Fruit fly (Drosophila melanogaster) whole organism, wandering third instar larva: ENCODE measurements around the gene Ssdp.

Experiments
- Abd-B ChIP-seq: fragments of >200 bp; optimal IDR thresholded peaks from 2 replicates; lab custom pipeline; 2017; ENCODE audit warnings: missing biosample characterization, missing genetic modification characterization
- CG32264 ChIP-seq: fragments of 200-800 bp; sonication (Bioruptor generic); optimal IDR thresholded peaks from 2 replicates; lab custom pipeline; 2016; ENCODE audit warnings: missing biosample characterization, missing genetic modification characterization
- CG9705 ChIP-seq: fragments of 200-800 bp; sonication (Bioruptor generic); optimal IDR thresholded peaks from 2 replicates; lab custom pipeline; 2018; ENCODE audit warnings: missing biosample characterization, mild to moderate bottlenecking, missing genetic modification characterization
- CrebA ChIP-seq: fragments of 200-800 bp; sonication (Bioruptor generic); optimal IDR thresholded peaks from 2 replicates; lab custom pipeline; 2016; ENCODE audit warnings: missing biosample characterization, mild to moderate bottlenecking, missing genetic modification characterization, borderline replicate concordance
- Dfd ChIP-seq: fragments of >200 bp; optimal IDR thresholded peaks from 2 replicates; lab custom pipeline; 2017; ENCODE audit warnings: missing biosample characterization, missing genetic modification characterization
- Dif ChIP-seq: fragments of 200-275, 200-300 bp; sonication (Bioruptor generic); optimal IDR thresholded peaks from 2 replicates; lab custom pipeline; 2018; ENCODE audit warnings: missing biosample characterization, missing genetic modification characterization; ENCODE audit not compliant: partially characterized antibody
- GATAd ChIP-seq: sonication (Bioruptor generic); optimal IDR thresholded peaks from 2 replicates; lab custom pipeline; 2016; ENCODE audit warnings: missing biosample characterization, missing genetic modification characterization
- HLH106 ChIP-seq: fragments of 200-800 bp; optimal IDR thresholded peaks from 3 replicates; lab custom pipeline; 2019; ENCODE audit warnings: missing biosample characterization, mild to moderate bottlenecking, missing genetic modification characterization, moderate library complexity
- Hnf4 ChIP-seq: fragments of 200-800 bp; sonication (Bioruptor generic); optimal IDR thresholded peaks from 2 replicates; lab custom pipeline; 2016; ENCODE audit warnings: missing biosample characterization, mild to moderate bottlenecking, missing genetic modification characterization
- Hr78 ChIP-seq: fragments of >200 bp; optimal IDR thresholded peaks from 2 replicates; lab custom pipeline; 2017; ENCODE audit warnings: missing biosample characterization, missing genetic modification characterization
- Hr83 ChIP-seq: fragments of 200-300 bp; sonication (Bioruptor generic); optimal IDR thresholded peaks from 2 replicates; lab custom pipeline; 2016; ENCODE audit warnings: missing biosample characterization, mild to moderate bottlenecking, missing genetic modification characterization, moderate library complexity; ENCODE audit not compliant: poor library complexity, severe bottlenecking
- Jra ChIP-seq: sonication (Bioruptor generic); optimal IDR thresholded peaks from 2 replicates; lab custom pipeline; 2016; ENCODE audit warnings: missing biosample characterization, missing genetic modification characterization
- Mio ChIP-seq: sonication (Bioruptor generic); optimal IDR thresholded peaks from 2 replicates; lab custom pipeline; 2016; ENCODE audit warnings: missing biosample characterization, missing genetic modification characterization
- Myc ChIP-seq: fragments of >200 bp; optimal IDR thresholded peaks from 2 replicates; lab custom pipeline; 2017
- N ChIP-seq: fragments of >200 bp; optimal IDR thresholded peaks from 2 replicates; lab custom pipeline; 2018; ENCODE audit warnings: missing biosample characterization, missing external identifiers, missing genetic modification characterization
- OdsH ChIP-seq: fragments of 200-800 bp; sonication (Bioruptor generic); optimal IDR thresholded peaks from 2 replicates; lab custom pipeline; 2016; ENCODE audit warnings: missing biosample characterization, mild to moderate bottlenecking, missing genetic modification characterization
- Rel ChIP-seq, 2 experiments: fragments of 200-800 bp; sonication (Bioruptor generic) in 1 of 2; optimal IDR thresholded peaks; 2 replicates in 1 of 2; 3 replicates in 1 of 2; lab custom pipeline; 2016 to 2019; ENCODE audit warnings: mild to moderate bottlenecking in 2 of 2, missing biosample characterization in 2 of 2, missing genetic modification characterization in 2 of 2, moderate library complexity in 1 of 2
- Sp1 ChIP-seq: fragments of 200-800 bp; sonication (Bioruptor generic); optimal IDR thresholded peaks from 3 replicates; lab custom pipeline; 2019; ENCODE audit warnings: missing biosample characterization, mild to moderate bottlenecking, missing genetic modification characterization, moderate library complexity
- Vsx2 ChIP-seq: fragments of 200-300, 225-300 bp; sonication (Bioruptor generic); optimal IDR thresholded peaks from 2 replicates; lab custom pipeline; 2018; ENCODE audit warnings: missing biosample characterization, missing genetic modification characterization; ENCODE audit not compliant: partially characterized antibody
- br ChIP-seq: fragments of 200-800 bp; sonication (Bioruptor generic); optimal IDR thresholded peaks from 2 replicates; lab custom pipeline; 2016; ENCODE audit warnings: missing biosample characterization, missing genetic modification characterization
- brk ChIP-seq: fragments of 200-800 bp; sonication (Bioruptor generic); optimal IDR thresholded peaks from 2 replicates; lab custom pipeline; 2016; ENCODE audit warnings: missing biosample characterization, mild to moderate bottlenecking, missing genetic modification characterization
- dl ChIP-seq, 2 experiments: fragments of 175-275, 200-275 bp in 1 of 2; fragments of 200-275 bp in 1 of 2; sonication (Bioruptor generic); optimal IDR thresholded peaks; lab custom pipeline; 2018; ENCODE audit warnings: mild to moderate bottlenecking in 2 of 2, missing biosample characterization in 2 of 2, missing genetic modification characterization in 2 of 2, moderate library complexity in 2 of 2; ENCODE audit not compliant: partially characterized antibody in 2 of 2, insufficient read depth in 1 of 2
- dmrt93B ChIP-seq: fragments of 200-800 bp; sonication (Bioruptor generic); optimal IDR thresholded peaks from 2 replicates; lab custom pipeline; 2018; ENCODE audit warnings: missing biosample characterization, mild to moderate bottlenecking, missing genetic modification characterization
- dsf ChIP-seq: sonication (Bioruptor generic); optimal IDR thresholded peaks from 2 replicates; lab custom pipeline; 2016; ENCODE audit warnings: missing biosample characterization, missing genetic modification characterization, borderline replicate concordance
- ey ChIP-seq: fragments of 200-800 bp; sonication (Bioruptor generic); optimal IDR thresholded peaks from 2 replicates; lab custom pipeline; 2016; ENCODE audit warnings: missing biosample characterization, missing genetic modification characterization
- foxo ChIP-seq, 2 experiments: fragments of 200-800 bp; sonication (Bioruptor generic); optimal IDR thresholded peaks; 2 replicates in 1 of 2; 3 replicates in 1 of 2; lab custom pipeline; 2016 to 2017; ENCODE audit warnings: missing biosample characterization in 2 of 2, missing genetic modification characterization in 2 of 2
- fru ChIP-seq: fragments of 200-800 bp; sonication (Bioruptor generic); optimal IDR thresholded peaks from 3 replicates; lab custom pipeline; 2016; ENCODE audit warnings: missing biosample characterization, mild to moderate bottlenecking, missing genetic modification characterization
- h ChIP-seq: fragments of 200-800 bp; sonication (Bioruptor generic); optimal IDR thresholded peaks from 3 replicates; lab custom pipeline; 2016; ENCODE audit warnings: missing biosample characterization, mild to moderate bottlenecking, missing genetic modification characterization
- jim ChIP-seq: fragments of 175-275, 200-325 bp; sonication (Bioruptor generic); optimal IDR thresholded peaks from 2 replicates; lab custom pipeline; 2016; ENCODE audit warnings: missing biosample characterization, mild to moderate bottlenecking, missing genetic modification characterization
- lola ChIP-seq: fragments of >200 bp; optimal IDR thresholded peaks from 2 replicates; lab custom pipeline; 2017; ENCODE audit warnings: missing biosample characterization, missing genetic modification characterization
- pan ChIP-seq: fragments of >200 bp; optimal IDR thresholded peaks from 2 replicates; lab custom pipeline; 2017
- psq ChIP-seq: fragments of 200-800 bp; sonication (Bioruptor generic); optimal IDR thresholded peaks from 3 replicates; lab custom pipeline; 2017; ENCODE audit warnings: missing biosample characterization, mild to moderate bottlenecking, missing genetic modification characterization, moderate library complexity
- rgr ChIP-seq: fragments of 200-800 bp; sonication (Bioruptor generic); optimal IDR thresholded peaks from 3 replicates; lab custom pipeline; 2016; ENCODE audit warnings: missing biosample characterization, mild to moderate bottlenecking, missing genetic modification characterization
- sage ChIP-seq: fragments of 200-800 bp; sonication (Bioruptor generic); optimal IDR thresholded peaks from 2 replicates; lab custom pipeline; 2016; ENCODE audit warnings: missing biosample characterization, mild to moderate bottlenecking, missing genetic modification characterization
- sv ChIP-seq: fragments of 200-800 bp; sonication (Bioruptor generic); optimal IDR thresholded peaks from 3 replicates; lab custom pipeline; 2016; ENCODE audit warnings: missing biosample characterization, missing genetic modification characterization
- tai ChIP-seq: sonication (Bioruptor generic); optimal IDR thresholded peaks from 2 replicates; lab custom pipeline; 2016; ENCODE audit warnings: missing biosample characterization, missing genetic modification characterization
- usp ChIP-seq: fragments of >200 bp; optimal IDR thresholded peaks from 2 replicates; lab custom pipeline; 2017; ENCODE audit warnings: missing biosample characterization, missing genetic modification characterization
- woc ChIP-seq: sonication (Bioruptor generic); optimal IDR thresholded peaks from 2 replicates; lab custom pipeline; 2016; ENCODE audit warnings: missing biosample characterization, mild to moderate bottlenecking, missing genetic modification characterization

Ssdp gene

DNA sequence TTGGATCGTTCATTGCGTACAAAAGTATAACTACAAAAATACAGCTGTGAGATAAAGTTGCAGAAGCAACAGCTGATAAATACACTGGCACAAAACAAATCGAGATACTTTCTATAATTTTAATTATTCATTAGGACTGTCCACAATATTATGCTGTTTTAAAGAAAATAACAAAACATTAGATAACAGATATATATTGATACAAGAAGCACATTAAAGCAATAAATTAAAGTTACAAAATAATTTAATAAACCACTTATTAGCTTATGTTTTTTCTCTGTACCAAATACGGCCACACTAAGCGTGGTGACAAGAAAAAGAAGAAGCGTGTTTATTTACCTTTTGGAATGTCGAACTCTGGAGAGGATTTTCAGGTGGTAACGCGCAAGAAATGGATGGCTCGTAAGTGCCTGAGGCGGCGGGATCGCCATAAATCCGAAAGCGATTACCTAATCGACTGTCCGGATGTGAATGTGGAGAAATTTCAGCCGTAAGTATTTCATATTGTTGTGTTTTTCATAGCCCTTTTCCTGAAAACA, 20.9 kb upstream of the Ssdp start, which contains the start of the genes CG7988 and CG7183:
Gene CG7988 (plus strand): TSS at position 316 of the 539 bp plus-strand sequence.
Gene CG7183 (minus strand): TSS at position 489 of the 539 bp plus-strand sequence.
- TF ChIP-seq N (GFP tag; lab: Kevin White, UChicago) (no peak), Dfd (GFP tag; lab: Kevin White, UChicago) (no peak), dsf (peak; percentile 94), woc (GFP tag; lab: Kevin White, UChicago) (peak; percentile 94), usp (no peak), HLH106 (tag; lab: Kevin White, UChicago) (peak; percentile 98), GATAd (GFP tag; lab: Kevin White, UChicago) (peak; percentile 88), Dif (GFP tag; lab: Kevin White, UChicago) (no peak), Vsx2 (GFP tag; lab: Kevin White, UChicago) (no peak), jim (GFP tag; lab: Kevin White, UChicago) (peak; percentile 35), tai (GFP tag; lab: Kevin White, UChicago) (no peak), Jra (GFP tag; lab: Kevin White, UChicago) (peak; percentile 96), Mio (GFP tag; lab: Kevin White, UChicago) (peak; percentile 75), dmrt93B (GFP tag; lab: Kevin White, UChicago) (peak; percentile 92), ey (GFP tag; lab: Kevin White, UChicago) (peak; percentile 96), rgr (GFP tag; lab: Kevin White, UChicago) (peak; percentile 98), br (peak; percentile 95), CrebA (no peak), Hr78 (GFP tag; lab: Kevin White, UChicago) (no peak), pan (lab: Kevin White, UChicago) (no peak), Sp1 (GFP tag; lab: Kevin White, UChicago) (peak; percentile 98), fru (peak; percentile 98), psq (GFP tag; lab: Kevin White, UChicago) (peak; percentile 95), CG32264 (GFP tag; lab: Kevin White, UChicago) (peak; percentile 79), OdsH (GFP tag; lab: Kevin White, UChicago) (peak; percentile 98), CG9705 (peak; percentile 89), Abd-B (GFP tag; lab: Kevin White, UChicago) (no peak), foxo (GFP tag; optimal IDR thresholded peaks at IDR 0.05; lab: Kevin White, UChicago) (peak; percentile 49 to 98), Myc (no peak), lola (GFP tag; lab: Kevin White, UChicago) (no peak), Hr83 (GFP tag; lab: Kevin White, UChicago) (no peak), sv (GFP tag; lab: Kevin White, UChicago) (peak; percentile 95), sage (GFP tag; lab: Kevin White, UChicago) (no peak), brk (GFP tag; lab: Kevin White, UChicago) (no peak), Hnf4 (GFP tag; lab: Kevin White, UChicago) (peak; percentile 97), Rel (GFP tag; optimal IDR thresholded peaks at IDR 0.05; lab: Kevin White, UChicago) (no peak), Rel (tag; optimal IDR thresholded peaks at IDR 0.05; lab: Kevin White, UChicago) (peak; percentile 81), dl (GFP tag; optimal IDR thresholded peaks at IDR 0.05; lab: Kevin White, UChicago; ENCODE audit: insufficient read depth in 1 of 2, partially characterized antibody in 2 of 2) (no peak), h (GFP tag; lab: Kevin White, UChicago) (peak; percentile 98)

DNA sequence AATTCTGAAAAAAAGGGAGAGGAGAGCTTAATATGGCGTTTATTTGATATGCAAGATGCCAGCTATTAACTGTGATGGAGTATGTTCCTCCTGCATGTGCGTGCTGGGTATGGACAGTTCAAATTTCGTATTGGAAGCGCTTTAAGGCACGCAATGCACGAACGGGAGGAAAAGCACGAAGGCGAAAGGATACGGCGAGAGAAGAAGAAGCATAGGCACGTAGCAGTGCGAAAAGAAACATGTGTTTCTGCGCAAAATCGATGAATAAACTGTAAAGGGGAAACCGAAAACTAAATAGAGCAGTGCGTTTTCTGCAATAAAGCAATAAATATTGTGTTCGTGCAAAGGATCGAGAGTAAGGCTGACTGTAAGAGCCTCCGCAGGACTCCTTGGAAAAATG, 16.5 kb upstream of the Ssdp start, which contains the start of gene CG14314:
Gene CG14314 (plus strand): TSS at position 243 of the 400 bp plus-strand sequence.
- TF ChIP-seq GATAd (GFP tag; lab: Kevin White, UChicago) (no peak), Myc (no peak), OdsH (GFP tag; lab: Kevin White, UChicago) (no peak), Hr78 (GFP tag; lab: Kevin White, UChicago) (no peak), CG9705 (no peak), brk (GFP tag; lab: Kevin White, UChicago) (no peak), Abd-B (GFP tag; lab: Kevin White, UChicago) (no peak), CG32264 (GFP tag; lab: Kevin White, UChicago) (no peak), CrebA (no peak), Hnf4 (GFP tag; lab: Kevin White, UChicago) (no peak), HLH106 (tag; lab: Kevin White, UChicago) (no peak), jim (GFP tag; lab: Kevin White, UChicago) (no peak), sv (GFP tag; lab: Kevin White, UChicago) (no peak), pan (lab: Kevin White, UChicago) (no peak), h (GFP tag; lab: Kevin White, UChicago) (no peak), psq (GFP tag; lab: Kevin White, UChicago) (no peak), Sp1 (GFP tag; lab: Kevin White, UChicago) (no peak), dmrt93B (GFP tag; lab: Kevin White, UChicago) (no peak)
